Worm (Caenorhabditis elegans): ENCODE results near the gene sta-2.
A peak's percentile ranks its signal among the peaks of the same experiment; 100 is the strongest.

sta-2 gene

DNA sequence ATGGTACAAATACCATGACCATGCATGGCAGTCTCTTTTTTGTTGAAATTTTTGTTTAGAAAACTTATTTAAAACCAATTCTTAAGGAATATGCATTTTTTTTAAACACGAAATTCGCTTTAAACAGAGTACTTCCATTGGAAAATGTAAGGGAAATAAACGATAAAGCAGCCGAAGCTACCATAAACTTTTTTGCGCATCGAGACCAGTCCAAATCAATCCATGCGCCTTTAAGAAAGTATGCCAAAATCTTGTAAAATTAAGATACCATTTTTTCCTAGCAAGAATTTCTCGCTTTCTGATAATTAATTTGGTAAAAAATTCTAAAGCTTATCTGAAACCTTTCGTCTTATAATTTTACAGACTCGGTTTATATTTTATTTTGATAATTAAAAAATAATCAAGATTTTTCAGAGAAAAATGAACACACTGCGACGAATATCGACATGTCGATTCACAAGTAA, 48.3 kb upstream of the sta-2 start, which contains the start of gene ZK287.7:
TSS of gene ZK287.7 (plus strand) at position 414 of the 464 bp plus-strand sequence.
- TF ChIP-seq set-16 (GFP tag; IDR thresholded peaks at IDR 0.05): no peak
- no peak for TF ChIP-seq gei-8 (GFP tag; optimal IDR thresholded peaks at IDR 0.05)
- no peak for TF ChIP-seq saeg-2 (GFP tag; IDR thresholded peaks at IDR 0.05)
- TF ChIP-seq lin-1 (GFP tag; IDR thresholded peaks at IDR 0.05): no peak
- no peak for TF ChIP-seq zfp-2 (tag; optimal IDR thresholded peaks at IDR 0.05)
- TF ChIP-seq unc-39 (tag; optimal IDR thresholded peaks at IDR 0.05): no peak
- TF ChIP-seq zag-1 (tag; optimal IDR thresholded peaks at IDR 0.05): no peak
- TF ChIP-seq pha-4 (GFP tag; IDR thresholded peaks at IDR 0.05): no peak
- no peak for TF ChIP-seq pha-4 (tag; optimal IDR thresholded peaks at IDR 0.05)
- no peak for TF ChIP-seq mes-2 (tag; optimal IDR thresholded peaks at IDR 0.05; ENCODE audit: poor library complexity, severe bottlenecking)
- TF ChIP-seq nhr-111 (GFP tag; optimal IDR thresholded peaks at IDR 0.05): no peak

DNA sequence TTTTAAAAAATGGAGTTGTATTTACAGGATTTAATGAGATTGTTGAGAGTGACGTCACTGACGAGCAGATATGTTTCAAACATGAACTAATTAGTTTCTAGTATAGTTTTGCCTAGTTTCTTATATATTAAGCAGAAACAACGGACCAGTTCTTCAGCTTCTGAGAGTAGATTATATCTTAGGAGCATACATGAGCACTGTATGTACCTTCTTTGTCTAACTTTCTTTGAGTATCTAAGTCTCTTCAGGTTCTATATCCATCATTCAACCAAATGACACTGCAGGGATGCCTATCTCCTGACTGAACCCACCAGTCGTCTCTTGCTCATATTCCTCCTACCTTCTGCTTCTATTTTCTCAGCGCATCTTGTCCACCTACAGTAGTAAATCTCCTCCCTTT, 44.3 kb upstream of the sta-2 start, which contains the start of gene her-1:
TSS of gene her-1 (plus strand) at position 301 of the 400 bp plus-strand sequence.
- TF ChIP-seq nhr-6 (tag; optimal IDR thresholded peaks at IDR 0.05) (no peak), Y75B8A.6 (GFP tag; IDR thresholded peaks at IDR 0.05) (no peak), F10B5.3 (tag; optimal IDR thresholded peaks at IDR 0.05) (no peak), mes-2 (tag; optimal IDR thresholded peaks at IDR 0.05; ENCODE audit: poor library complexity, severe bottlenecking) (no peak), ctbp-1 (GFP tag; IDR thresholded peaks at IDR 0.05) (no peak), D1046.2 (GFP tag; IDR thresholded peaks at IDR 0.05) (no peak)

- no peak for TF ChIP-seq lin-13 (GFP tag; optimal IDR thresholded peaks at IDR 0.05)
- TF ChIP-seq hlh-30 (tag; optimal IDR thresholded peaks at IDR 0.05; ENCODE audit: insufficient read depth): no peak
- TF ChIP-seq dve-1 (tag; optimal IDR thresholded peaks at IDR 0.05; ENCODE audit: insufficient read depth): peak; percentile 8
- TF ChIP-seq zag-1 (tag; optimal IDR thresholded peaks at IDR 0.05): no peak
- TF ChIP-seq Y5F2A.4 (GFP tag; optimal IDR thresholded peaks at IDR 0.05): no peak
- TF ChIP-seq F10B5.3 (tag; optimal IDR thresholded peaks at IDR 0.05): no peak
These were observed 41.8 kb upstream of the sta-2 start for ce11 chrV:9699216-9699615.

- TF ChIP-seq jun-1 (tag; optimal IDR thresholded peaks at IDR 0.05) (no peak), pqm-1 (tag; optimal IDR thresholded peaks at IDR 0.05) (peak; percentile 82), ZK337.2 (GFP tag; IDR thresholded peaks at IDR 0.05) (no peak), hlh-11 (tag; optimal IDR thresholded peaks at IDR 0.05) (no peak), nhr-28 (tag; optimal IDR thresholded peaks at IDR 0.05) (peak; percentile 37), ztf-11 (tag; optimal IDR thresholded peaks at IDR 0.05) (no peak), mep-1 (tag; optimal IDR thresholded peaks at IDR 0.05) (no peak), duxl-1 (tag; optimal IDR thresholded peaks at IDR 0.05; ENCODE audit: poor library complexity) (no peak), dmd-8 (GFP tag; IDR thresholded peaks at IDR 0.05) (no peak), unc-62 (GFP tag; optimal IDR thresholded peaks at IDR 0.05 in 1 of 2) (no peak), unc-62 (tag; optimal IDR thresholded peaks at IDR 0.05) (no peak), fkh-10 (GFP tag; optimal IDR thresholded peaks at IDR 0.05) (no peak), daf-16 (GFP tag; optimal IDR thresholded peaks at IDR 0.05) (no peak), daf-16 (tag; optimal IDR thresholded peaks at IDR 0.05) (peak; percentile 67), nhr-25 (tag; optimal IDR thresholded peaks at IDR 0.05; ENCODE audit: borderline replicate concordance, insufficient read depth) (no peak), ceh-20 (GFP tag; IDR thresholded peaks at IDR 0.05) (no peak), arid-1 (GFP tag; conservative IDR thresholded peaks at IDR 0.05) (no peak), lir-3 (tag; optimal IDR thresholded peaks at IDR 0.05) (no peak), T20F7.1 (GFP tag; optimal IDR thresholded peaks at IDR 0.05) (no peak), zag-1 (tag; optimal IDR thresholded peaks at IDR 0.05) (no peak), daf-19 (GFP tag; conservative IDR thresholded peaks at IDR 0.05) (no peak), fos-1 (tag; optimal IDR thresholded peaks at IDR 0.05) (no peak), dve-1 (tag; optimal IDR thresholded peaks at IDR 0.05; ENCODE audit: insufficient read depth) (no peak), Y105C5A.15 (GFP tag; IDR thresholded peaks at IDR 0.05) (no peak)
These were observed 39.1 kb upstream of the sta-2 start for ce11 chrV:9701861-9702260.

All from whole organism, L4 larva.